Fruit fly (Drosophila melanogaster): Measurements from ENCODE around the gene Tbc1d8-9.

dm6 chr3L:21356395-21356794 is 12.9 kb upstream of the Tbc1d8-9 start, which contains the start of gene CG12971:
- no peak for TF ChIP-seq tap (tag; optimal IDR thresholded peaks at IDR 0.05)
- no peak for TF ChIP-seq Hmr (GFP tag; optimal IDR thresholded peaks at IDR 0.05)
- TF ChIP-seq CG30431 (GFP tag; optimal IDR thresholded peaks at IDR 0.05), result no peak
- TF ChIP-seq CG8944 (GFP tag; optimal IDR thresholded peaks at IDR 0.05), result no peak
- no peak for TF ChIP-seq Med (GFP tag)
- no peak for TF ChIP-seq CG14441 (GFP tag; IDR thresholded peaks at IDR 0.05)
- no peak for TF ChIP-seq zen2 (GFP tag; IDR thresholded peaks at IDR 0.05; ENCODE audit: partially characterized antibody)
- no peak for TF ChIP-seq CG7745 (tag; optimal IDR thresholded peaks at IDR 0.05)
